Fruit fly (Drosophila melanogaster): ENCODE measurements around the gene CG5664.

CG5664 gene

dm6 chr3L:21433098-21433497, 8.1 kb downstream of the CG5664 start, which contains the start of the genes barc and Aef1 (continued):
- TF ChIP-seq so (GFP tag; IDR thresholded peaks at IDR 0.05) (peak; percentile 76; the same call in 1 of the 3 replicates), Mrtf (GFP tag; IDR thresholded peaks at IDR 0.05) (peak; percentile 81), maf-S (GFP tag; optimal IDR thresholded peaks at IDR 0.05) (peak; percentile 77)

dm6 chr3L:21427490-21427889, 13.7 kb downstream of the CG5664 start, which contains the start of gene CG33288:
CG33288 (plus strand) TSS chr3L:21427790.
- TF ChIP-seq tio (GFP tag; optimal IDR thresholded peaks at IDR 0.05) (no peak), Dbx (GFP tag; IDR thresholded peaks at IDR 0.05) (0 out of 3 replicates have a peak, but pooled peaks have one; percentile 21)

- TF ChIP-seq nerfin-2 (GFP tag; IDR thresholded peaks at IDR 0.05; ENCODE audit: partially characterized antibody) (no peak), Atf6 (GFP tag; IDR thresholded peaks at IDR 0.05) (peak; percentile 61; the same call in 1 of the 2 replicates), CG32532 (GFP tag; IDR thresholded peaks at IDR 0.05) (peak; percentile 50; the same call in 1 of the 2 replicates), NC2β (GFP tag; optimal IDR thresholded peaks at IDR 0.05) (no peak), CG6689 (GFP tag; IDR thresholded peaks at IDR 0.05) (peak; percentile 49), CG15514 (GFP tag; optimal IDR thresholded peaks at IDR 0.05) (peak; percentile 20), CG9727 (GFP tag; optimal IDR thresholded peaks at IDR 0.05) (peak; percentile 55), Blimp-1 (GFP tag; optimal IDR thresholded peaks at IDR 0.05) (peak; percentile 63), CG6254 (GFP tag; optimal IDR thresholded peaks at IDR 0.05) (peak; percentile 22), CG10209 (GFP tag; optimal IDR thresholded peaks at IDR 0.05) (peak; percentile 53), Antp (GFP tag; optimal IDR thresholded peaks at IDR 0.05) (no peak), CoRest (tag; optimal IDR thresholded peaks at IDR 0.05) (peak; percentile 75), da (GFP tag; optimal IDR thresholded peaks at IDR 0.05) (no peak), HHEX (GFP tag; optimal IDR thresholded peaks at IDR 0.05) (peak; percentile 53), CG14667 (GFP tag; IDR thresholded peaks at IDR 0.05) (no peak), CG17328 (GFP tag; IDR thresholded peaks at IDR 0.05) (peak; percentile 48; the same call in 1 of the 2 replicates), CG34422 (GFP tag; IDR thresholded peaks at IDR 0.05) (no peak), Xbp1 (GFP tag; optimal IDR thresholded peaks at IDR 0.05) (peak; percentile 51), CG32767 (GFP tag; IDR thresholded peaks at IDR 0.05) (peak; percentile 47; the same call in 1 of the 2 replicates), Fer1 (GFP tag; optimal IDR thresholded peaks at IDR 0.05) (no peak), CG2712 (tag; optimal IDR thresholded peaks at IDR 0.05) (peak; percentile 78), org-1 (GFP tag; optimal IDR thresholded peaks at IDR 0.05) (peak; percentile 25), lilli (GFP tag; optimal IDR thresholded peaks at IDR 0.05) (peak; percentile 11), Camta (GFP tag; optimal IDR thresholded peaks at IDR 0.05) (peak; percentile 3), ewg (GFP tag; optimal IDR thresholded peaks at IDR 0.05) (peak; percentile 23), esg (GFP tag; conservative IDR thresholded peaks at IDR 0.05) (peak; percentile 43), Drgx (GFP tag; IDR thresholded peaks at IDR 0.05) (peak; percentile 46; the same call in 1 of the 2 replicates), CG10366 (GFP tag; IDR thresholded peaks at IDR 0.05) (peak; percentile 37; the same call in 1 of the 2 replicates), Nf-YB (GFP tag; optimal IDR thresholded peaks at IDR 0.05) (no peak), CG17361 (GFP tag; IDR thresholded peaks at IDR 0.05) (peak; percentile 80; the same call in 2 of the 3 replicates), CG10654 (GFP tag; optimal IDR thresholded peaks at IDR 0.05) (peak; percentile 23), Optix (GFP tag; IDR thresholded peaks at IDR 0.05) (no peak), odd (GFP tag; optimal IDR thresholded peaks at IDR 0.05) (peak; percentile 41), dysf (GFP tag; IDR thresholded peaks at IDR 0.05) (peak; percentile 59; the same call in 2 of the 3 replicates), CG10147 (GFP tag; optimal IDR thresholded peaks at IDR 0.05) (peak; percentile 74), lmd (GFP tag; IDR thresholded peaks at IDR 0.05) (peak; percentile 51), kay (GFP tag; optimal IDR thresholded peaks at IDR 0.05) (peak; percentile 5), scrt (GFP tag; optimal IDR thresholded peaks at IDR 0.05) (peak; percentile 37), slp2 (GFP tag; optimal IDR thresholded peaks at IDR 0.05) (no peak), sc (optimal IDR thresholded peaks at IDR 0.05) (no peak), sc (GFP tag; optimal IDR thresholded peaks at IDR 0.05) (peak; percentile 37)
These were observed 23.2 kb downstream of the CG5664 start for dm6 chr3L:21417884-21418536.
